Worm (Caenorhabditis elegans) whole organism, L3 larva: ENCODE data around the gene F08G2.4.

Source experiments
- fos-1 ChIP-seq: fragments of 150-350 bp; optimal IDR thresholded peaks from 2 replicates; lab custom pipeline; 2014; ENCODE audit warnings: missing biosample characterization, missing genetic modification characterization
- mdl-1 ChIP-seq: fragments of 150-350 bp; optimal IDR thresholded peaks from 2 replicates; lab custom pipeline; 2014; ENCODE audit warnings: missing biosample characterization, missing genetic modification characterization
- tbx-2 ChIP-seq: sonication (generic microtip); optimal IDR thresholded peaks from 2 replicates; lab custom pipeline; 2016; ENCODE audit warnings: mild to moderate bottlenecking, missing genetic modification characterization, missing compliant biosample characterization

- TF ChIP-seq mdl-1 (no peak), fos-1 (tag; lab: Kevin White, UChicago) (no peak), tbx-2 (tag; lab: Kevin White, UChicago) (no peak)
Measured at ce11 chrII:13860900-13861299, 30.5 kb downstream of the F08G2.4 start.
